Worm (Caenorhabditis elegans) whole organism, L1 larva: ENCODE results near the gene smf-1.

Experiments
- C16A3.4 ChIP-seq: fragments of 150-350 bp; optimal IDR thresholded peaks from 2 replicates; lab custom pipeline; 2014; ENCODE audit warnings: missing biosample characterization, missing genetic modification characterization
- C34B4.2 ChIP-seq: sonication (generic microtip); optimal IDR thresholded peaks from 2 replicates; lab custom pipeline; 2017; ENCODE audit warnings: mild to moderate bottlenecking, missing genetic modification characterization, missing compliant biosample characterization
- Y116A8C.19 ChIP-seq: sonication (generic microtip); optimal IDR thresholded peaks from 2 replicates; lab custom pipeline; 2016; ENCODE audit warnings: missing compliant biosample characterization, missing genetic modification characterization, borderline replicate concordance
- aly-2 ChIP-seq: fragments of 150-350 bp; optimal IDR thresholded peaks from 2 replicates; lab custom pipeline; 2014; ENCODE audit warnings: missing biosample characterization, missing genetic modification characterization
- blmp-1 ChIP-seq: fragments of 150-350 bp; optimal IDR thresholded peaks from 2 replicates; lab custom pipeline; 2014; ENCODE audit warnings: missing biosample characterization, missing genetic modification characterization
- ceh-63 ChIP-seq: fragments of 200-800 bp; sonication (Bioruptor generic); optimal IDR thresholded peaks from 2 replicates; lab custom pipeline; 2018; ENCODE audit warnings: mild to moderate bottlenecking, missing genetic modification characterization, missing compliant biosample characterization
- ceh-8 ChIP-seq: fragments of 200-800 bp; sonication (Bioruptor generic); optimal IDR thresholded peaks from 2 replicates; lab custom pipeline; 2018; ENCODE audit warnings: mild to moderate bottlenecking, missing genetic modification characterization, moderate library complexity, missing compliant biosample characterization
- ceh-82 ChIP-seq, 3 experiments: fragments of 150-350 bp in 1 of 3; sonication (generic microtip) in 2 of 3; optimal IDR thresholded peaks; 2 replicates each; lab custom pipeline; 2014 to 2017; ENCODE audit warnings: missing biosample characterization in 3 of 3, missing genetic modification characterization in 3 of 3
- ceh-90 ChIP-seq: sonication (generic microtip); optimal IDR thresholded peaks from 2 replicates; lab custom pipeline; 2016; ENCODE audit warnings: missing genetic modification characterization, missing compliant biosample characterization
- dpl-1 ChIP-seq, 3 experiments: fragments of 150-350 bp in 2 of 3; sonication (generic microtip) in 1 of 3; optimal IDR thresholded peaks; 2 replicates each; lab custom pipeline; 2014 to 2017; ENCODE audit warnings: missing biosample characterization in 3 of 3, missing genetic modification characterization in 3 of 3, missing genetic modification reagents in 3 of 3
- dsc-1 ChIP-seq: sonication (generic microtip); optimal IDR thresholded peaks from 2 replicates; lab custom pipeline; 2016; ENCODE audit warnings: mild to moderate bottlenecking, missing genetic modification characterization, missing compliant biosample characterization
- efl-1 ChIP-seq, 4 experiments: fragments of 150-350 bp; optimal IDR thresholded peaks in 3 of 4; peaks in 1 of 4; 1 replicate in 1 of 4; 2 replicates in 3 of 4; lab custom pipeline; 2014; ENCODE audit warnings: missing biosample characterization in 2 of 4, missing genetic modification characterization in 2 of 4, missing genetic modification reagents in 2 of 4
- efl-3 ChIP-seq: fragments of 200-800 bp; sonication (Bioruptor generic); optimal IDR thresholded peaks from 2 replicates; lab custom pipeline; 2018; ENCODE audit warnings: mild to moderate bottlenecking, missing genetic modification characterization, missing compliant biosample characterization
- egl-13 ChIP-seq: sonication (generic microtip); optimal IDR thresholded peaks from 2 replicates; lab custom pipeline; 2016; ENCODE audit warnings: missing genotype, missing genetic modification reagents, missing genetic modification characterization, missing compliant biosample characterization
- elt-2 ChIP-seq: sonication (generic microtip); optimal IDR thresholded peaks from 2 replicates; lab custom pipeline; 2016; ENCODE audit warnings: missing genetic modification characterization, mild to moderate bottlenecking, inconsistent platforms, missing compliant biosample characterization, missing genetic modification reagents
- elt-3 ChIP-seq, 6 experiments: fragments of 150-350 bp in 1 of 6; sonication (generic microtip); optimal IDR thresholded peaks; 2 replicates each; lab custom pipeline; 2017 to 2018; ENCODE audit warnings: missing biosample characterization in 6 of 6, missing genetic modification characterization in 6 of 6, inconsistent platforms in 1 of 6
- ets-5 ChIP-seq: fragments of 200-800 bp; sonication (Bioruptor generic); IDR thresholded peaks from 2 replicates; pipeline ENCODE4 v1.3.6; 2022; ENCODE audit warnings: missing genetic modification characterization, missing compliant biosample characterization
- fkh-10 ChIP-seq: sonication (generic microtip); optimal IDR thresholded peaks from 2 replicates; lab custom pipeline; 2017; ENCODE audit warnings: missing biosample characterization, missing genetic modification reagents, missing genetic modification characterization
- fkh-4 ChIP-seq: sonication (generic microtip); optimal IDR thresholded peaks from 2 replicates; lab custom pipeline; 2016; ENCODE audit warnings: missing compliant biosample characterization, missing genetic modification characterization, borderline replicate concordance
- hlh-17 ChIP-seq: fragments of 200-800 bp; sonication (Bioruptor generic); optimal IDR thresholded peaks from 2 replicates; lab custom pipeline; 2018; ENCODE audit warnings: missing genetic modification characterization, mild to moderate bottlenecking, missing compliant biosample characterization, moderate library complexity, borderline replicate concordance
- isw-1 ChIP-seq: fragments of 200-800 bp; sonication (Bioruptor generic); IDR thresholded peaks from 2 replicates; pipeline ENCODE4 v1.3.6; 2022; ENCODE audit warnings: missing genetic modification characterization, missing compliant biosample characterization
- lin-14 ChIP-seq: fragments of 200-800 bp; sonication (Bioruptor generic); optimal IDR thresholded peaks from 2 replicates; lab custom pipeline; 2018; ENCODE audit warnings: mild to moderate bottlenecking, missing genetic modification characterization, moderate library complexity, missing compliant biosample characterization
- lin-15B ChIP-seq: fragments of 150-350 bp; sonication (generic microtip); optimal IDR thresholded peaks from 3 replicates; lab custom pipeline; 2014; ENCODE audit warnings: missing biosample characterization, missing genetic modification characterization
- lin-35 ChIP-seq, 2 experiments: fragments of 150-350 bp; optimal IDR thresholded peaks; 2 replicates each; lab custom pipeline; 2014; ENCODE audit warnings: missing biosample characterization in 2 of 2, missing genetic modification characterization in 2 of 2, missing genetic modification reagents in 2 of 2
- lir-3 ChIP-seq: sonication (generic microtip); optimal IDR thresholded peaks from 2 replicates; lab custom pipeline; 2016; ENCODE audit warnings: mild to moderate bottlenecking, missing genetic modification characterization, moderate library complexity, missing compliant biosample characterization; ENCODE audit not compliant: poor library complexity
- mab-9 ChIP-seq: fragments of 200-800 bp; sonication (Bioruptor generic); IDR thresholded peaks from 2 replicates; pipeline ENCODE4 v1.3.6; 2022; ENCODE audit warnings: missing genetic modification reagents, missing genetic modification characterization, missing compliant biosample characterization
- mdl-1 ChIP-seq, 2 experiments: fragments of 150-350 bp; optimal IDR thresholded peaks; 2 replicates each; lab custom pipeline; 2014 to 2017; ENCODE audit warnings: missing biosample characterization in 2 of 2, missing genetic modification characterization in 2 of 2, inconsistent platforms in 1 of 2
- mef-2 ChIP-seq: fragments of 150-350 bp; optimal IDR thresholded peaks from 2 replicates; lab custom pipeline; 2014; ENCODE audit warnings: missing biosample characterization, missing genetic modification characterization
- nhr-11 ChIP-seq: fragments of 150-350 bp; optimal IDR thresholded peaks from 2 replicates; lab custom pipeline; 2014; ENCODE audit warnings: missing biosample characterization, missing genetic modification characterization
- nhr-12 ChIP-seq: sonication (generic microtip); optimal IDR thresholded peaks from 2 replicates; lab custom pipeline; 2017; ENCODE audit warnings: missing biosample characterization, missing genetic modification characterization
- nhr-19 ChIP-seq: fragments of 200-800 bp; sonication (Bioruptor generic); conservative IDR thresholded peaks from 2 replicates; pipeline ENCODE4 v1.3.6; 2022; ENCODE audit warnings: missing genetic modification characterization, missing compliant biosample characterization
- nhr-20 ChIP-seq: sonication (generic microtip); optimal IDR thresholded peaks from 2 replicates; lab custom pipeline; 2016; ENCODE audit warnings: mild to moderate bottlenecking, missing genetic modification characterization, missing compliant biosample characterization
- nhr-28 ChIP-seq: fragments of 150-350 bp; optimal IDR thresholded peaks from 2 replicates; lab custom pipeline; 2014; ENCODE audit warnings: missing biosample characterization, missing genetic modification characterization
- nhr-47 ChIP-seq: sonication (generic microtip); optimal IDR thresholded peaks from 2 replicates; lab custom pipeline; 2016; ENCODE audit warnings: mild to moderate bottlenecking, missing genetic modification characterization, moderate library complexity, missing compliant biosample characterization
- nhr-71 ChIP-seq: sonication (generic microtip); optimal IDR thresholded peaks from 2 replicates; lab custom pipeline; 2016; ENCODE audit warnings: mild to moderate bottlenecking, missing genetic modification characterization, moderate library complexity, missing compliant biosample characterization
- nhr-77 ChIP-seq: fragments of 150-350 bp; optimal IDR thresholded peaks from 2 replicates; lab custom pipeline; 2014; ENCODE audit warnings: missing biosample characterization, missing genetic modification characterization
- nhr-90 ChIP-seq: sonication (generic microtip); optimal IDR thresholded peaks from 2 replicates; lab custom pipeline; 2016; ENCODE audit warnings: mild to moderate bottlenecking, missing genetic modification characterization, missing compliant biosample characterization; ENCODE audit not compliant: poor library complexity
- pax-3 ChIP-seq: fragments of 200-800 bp; sonication (Bioruptor generic); optimal IDR thresholded peaks from 2 replicates; lab custom pipeline; 2018; ENCODE audit warnings: mild to moderate bottlenecking, missing genetic modification characterization, moderate library complexity, missing compliant biosample characterization
- pqm-1 ChIP-seq: sonication (generic microtip); optimal IDR thresholded peaks from 3 replicates; lab custom pipeline; 2017; ENCODE audit warnings: missing biosample characterization, missing genetic modification characterization
- skn-1 ChIP-seq: fragments of 150-350 bp; optimal IDR thresholded peaks from 2 replicates; lab custom pipeline; 2014; ENCODE audit warnings: missing biosample characterization, missing genetic modification characterization
- snpc-4 ChIP-seq: fragments of 150-350 bp; optimal IDR thresholded peaks from 2 replicates; lab custom pipeline; 2014; ENCODE audit warnings: missing biosample characterization, missing genetic modification characterization
- snu-23 ChIP-seq: sonication (generic microtip); optimal IDR thresholded peaks from 2 replicates; lab custom pipeline; 2016; ENCODE audit warnings: missing genetic modification characterization, missing compliant biosample characterization
- sptf-1 ChIP-seq: fragments of 150-350 bp; optimal IDR thresholded peaks from 2 replicates; lab custom pipeline; 2014; ENCODE audit warnings: missing biosample characterization, missing genetic modification characterization
- tlp-1 ChIP-seq: fragments of 150-350 bp; optimal IDR thresholded peaks from 2 replicates; lab custom pipeline; 2014; ENCODE audit warnings: missing biosample characterization, missing genetic modification characterization
- unc-30 ChIP-seq: sonication (generic microtip); optimal IDR thresholded peaks from 2 replicates; lab custom pipeline; 2017; ENCODE audit warnings: missing biosample characterization, missing genetic modification characterization
- unc-62 ChIP-seq: fragments of 150-350 bp; optimal IDR thresholded peaks from 2 replicates; lab custom pipeline; 2014; ENCODE audit warnings: missing biosample characterization, missing genetic modification reagents, missing genetic modification characterization
- unc-98 ChIP-seq: fragments of 200-800 bp; sonication (Bioruptor generic); IDR thresholded peaks from 2 replicates; pipeline ENCODE4 v1.3.6; 2022; ENCODE audit warnings: missing genetic modification characterization, missing compliant biosample characterization
- xbp-1 ChIP-seq: sonication (generic microtip); optimal IDR thresholded peaks from 2 replicates; lab custom pipeline; 2016; ENCODE audit warnings: missing genetic modification characterization, missing compliant biosample characterization
- zip-4 ChIP-seq: fragments of 200-800 bp; sonication (Bioruptor generic); optimal IDR thresholded peaks from 2 replicates; lab custom pipeline; 2018; ENCODE audit warnings: mild to moderate bottlenecking, missing genetic modification characterization, moderate library complexity, missing compliant biosample characterization
- ztf-4 ChIP-seq: fragments of 150-350 bp; optimal IDR thresholded peaks from 2 replicates; lab custom pipeline; 2014; ENCODE audit warnings: missing biosample characterization, missing genetic modification characterization

smf-1 gene

ce11 chrX:6744537-6744936, 21.7 kb upstream of the smf-1 start:
- TF ChIP-seq lir-3 (tag; lab: Kevin White, UChicago) (no peak), nhr-90 (peak; percentile 37), xbp-1 (tag; lab: Kevin White, UChicago) (no peak), nhr-47 (tag; lab: Kevin White, UChicago) (no peak), efl-3 (GFP tag; lab: Kevin White, UChicago) (no peak), Y116A8C.19 (tag; lab: Kevin White, UChicago) (no peak), fkh-10 (GFP tag; lab: Kevin White, UChicago) (no peak), blmp-1 (tag; lab: Kevin White, UChicago) (peak; percentile 61), skn-1 (no peak), ceh-8 (GFP tag; lab: Kevin White, UChicago) (no peak), C16A3.4 (tag; lab: Kevin White, UChicago) (peak; percentile 36), elt-3 (tag; optimal IDR thresholded peaks at IDR 0.05; lab: Kevin White, UChicago) (peak in 5 of 6 experiments; percentile 64 to 94 (median 75)), ztf-4 (tag; lab: Kevin White, UChicago) (no peak), efl-1 (optimal IDR thresholded peaks at IDR 0.05; lab: Kevin White, UChicago) (no peak), efl-1 (GFP tag; optimal IDR thresholded peaks at IDR 0.05 in 1 of 2; lab: Kevin White, UChicago) (peak in 1 of 2 experiments; percentile 6), lin-35 (GFP tag; optimal IDR thresholded peaks at IDR 0.05; lab: Kevin White, UChicago) (peak in 1 of 2 experiments; percentile 56), pqm-1 (tag; lab: Kevin White, UChicago) (peak; percentile 24), unc-30 (tag; lab: Kevin White, UChicago) (no peak), dpl-1 (GFP tag; optimal IDR thresholded peaks at IDR 0.05; lab: Kevin White, UChicago) (no peak), snpc-4 (no peak), fkh-4 (no peak), nhr-12 (tag; lab: Kevin White, UChicago) (no peak), tlp-1 (peak; percentile 39), mdl-1 (tag; optimal IDR thresholded peaks at IDR 0.05; lab: Kevin White, UChicago) (no peak), nhr-11 (tag; lab: Kevin White, UChicago) (no peak), zip-4 (no peak), ceh-82 (tag; optimal IDR thresholded peaks at IDR 0.05; lab: Kevin White, UChicago) (no peak), unc-98 (no peak), dsc-1 (tag; lab: Kevin White, UChicago) (no peak), aly-2 (no peak), egl-13 (tag; lab: Kevin White, UChicago) (no peak), nhr-20 (tag; lab: Kevin White, UChicago) (peak; percentile 6), elt-2 (tag; lab: Kevin White, UChicago) (peak; percentile 62)

- peak; percentile 42 for TF ChIP-seq snpc-4
- no peak for TF ChIP-seq unc-30 (tag; lab: Kevin White, UChicago)
- no peak for TF ChIP-seq hlh-17 (GFP tag; lab: Kevin White, UChicago)
- TF ChIP-seq ets-5 (GFP tag; lab: Robert Waterston, UW): no peak
- no peak for TF ChIP-seq fkh-10 (GFP tag; lab: Kevin White, UChicago)
- TF ChIP-seq efl-1 (optimal IDR thresholded peaks at IDR 0.05; lab: Kevin White, UChicago): peak; percentile 63 to 65
- TF ChIP-seq efl-1 (GFP tag; optimal IDR thresholded peaks at IDR 0.05 in 1 of 2; lab: Kevin White, UChicago): peak; percentile 10 to 97
- TF ChIP-seq C34B4.2 (tag; lab: Kevin White, UChicago): no peak
- peak; percentile 31 for TF ChIP-seq nhr-28 (tag; lab: Kevin White, UChicago)
- peak; percentile 99 for TF ChIP-seq snu-23
- peak; percentile 9 for TF ChIP-seq mef-2 (tag; lab: Kevin White, UChicago)
- peak; percentile 40 for TF ChIP-seq pqm-1 (tag; lab: Kevin White, UChicago)
- TF ChIP-seq isw-1 (GFP tag; lab: Robert Waterston, UW): no peak
- no peak for TF ChIP-seq aly-2
- TF ChIP-seq lin-14 (GFP tag; lab: Kevin White, UChicago): peak; percentile 99
- peak; percentile 86 for TF ChIP-seq tlp-1
- TF ChIP-seq unc-62 (GFP tag; lab: Kevin White, UChicago): peak; percentile 15
- peak; percentile 68 for TF ChIP-seq nhr-77 (tag; lab: Kevin White, UChicago)
- no peak for TF ChIP-seq sptf-1 (tag; lab: Kevin White, UChicago)
- TF ChIP-seq mab-9 (GFP tag; lab: Robert Waterston, UW): peak; percentile 60
- no peak for TF ChIP-seq ceh-63
- no peak for TF ChIP-seq ceh-90 (tag; lab: Kevin White, UChicago)
- peak; percentile 99 for TF ChIP-seq nhr-20 (tag; lab: Kevin White, UChicago)
- TF ChIP-seq efl-3 (GFP tag; lab: Kevin White, UChicago): peak; percentile 89
- peak; percentile 97 for TF ChIP-seq nhr-19 (GFP tag; lab: Robert Waterston, UW)
- no peak for TF ChIP-seq lin-15B
- TF ChIP-seq pax-3: peak; percentile 77
- peak; percentile 99 for TF ChIP-seq nhr-71 (tag; lab: Kevin White, UChicago)
Measured at ce11 chrX:6743853-6744346, 21.0 kb upstream of the smf-1 start.
